Fruit fly (Drosophila melanogaster) whole organism, pupa: ENCODE results near the gene CG5157.

Experiments used
- CG10348 ChIP-seq: fragments of 200-800 bp; sonication (Bioruptor generic); IDR thresholded peaks from 2 replicates; pipeline ENCODE4 v1.3.6; 2022; ENCODE audit warnings: missing biosample characterization, missing genetic modification characterization
- EcR ChIP-seq: fragments of 200-800 bp; sonication (Bioruptor generic); optimal IDR thresholded peaks from 3 replicates; lab custom pipeline; 2019; ENCODE audit warnings: missing biosample characterization, missing genetic modification characterization, mild to moderate bottlenecking, moderate library complexity, missing genetic modification reagents
- Pif1A ChIP-seq: fragments of 200-800 bp; sonication (Bioruptor generic); optimal IDR thresholded peaks from 3 replicates; lab custom pipeline; 2016; ENCODE audit warnings: missing biosample characterization, missing genetic modification characterization
- fd96Ca ChIP-seq: fragments of 200-800 bp; sonication (Bioruptor generic); IDR thresholded peaks from 3 replicates; pipeline ENCODE4 v1.3.6; 2022; ENCODE audit warnings: missing biosample characterization, missing genetic modification characterization
- rn ChIP-seq: fragments of 200-800 bp; sonication (Bioruptor generic); IDR thresholded peaks from 2 replicates; pipeline ENCODE4 v1.3.6; 2022; ENCODE audit warnings: missing biosample characterization, missing genetic modification characterization

dm6 chr3L:16141556-16141955 is 3.9 kb upstream of the CG5157 start:
- no peak for TF ChIP-seq EcR (GFP tag; lab: Kevin White, UChicago)
- no peak for TF ChIP-seq CG10348
- TF ChIP-seq rn, result no peak
- TF ChIP-seq Pif1A (GFP tag; lab: Kevin White, UChicago), result no peak
- TF ChIP-seq fd96Ca (GFP tag; lab: Robert Waterston, UW), result no peak
